Worm (Caenorhabditis elegans) whole organism, L4/young adult: ENCODE results near the gene F26G1.10.

Source experiments
- W03F9.2 ChIP-seq: fragments of 150-350 bp; optimal IDR thresholded peaks from 2 replicates; lab custom pipeline; 2014; ENCODE audit warnings: missing biosample characterization, missing genetic modification characterization
- him-1 ChIP-seq: sonication (generic microtip); optimal IDR thresholded peaks from 2 replicates; lab custom pipeline; 2016; ENCODE audit warnings: missing genotype, missing genetic modification reagents, missing genetic modification characterization, missing compliant biosample characterization

DNA sequence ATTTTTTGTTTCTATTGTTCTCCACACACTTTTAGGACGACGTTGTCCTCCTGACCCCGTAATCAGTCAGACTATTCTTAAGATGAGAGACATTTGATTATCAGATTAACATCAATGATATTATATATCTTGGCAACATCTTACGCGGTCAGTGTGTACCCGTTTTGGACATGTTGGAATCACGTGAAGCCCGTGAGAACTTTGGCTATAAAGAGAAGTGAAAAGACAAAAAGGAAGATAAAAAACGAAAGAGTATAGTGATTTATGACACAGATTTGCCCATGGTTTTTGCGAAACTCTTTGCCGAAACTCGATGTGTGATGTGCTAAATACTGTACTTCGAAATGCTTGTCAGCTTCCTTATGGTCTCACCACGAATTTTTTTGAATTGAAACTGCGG, 28.9 kb upstream of the F26G1.10 start:
- TF ChIP-seq him-1 (no peak), W03F9.2 (tag; lab: Kevin White, UChicago) (no peak)
